Worm (Caenorhabditis elegans) whole organism, young adult: ENCODE results near the gene atf-7.

Experiments
- B0035.1 ChIP-seq: sonication (generic microtip); optimal IDR thresholded peaks from 2 replicates; lab custom pipeline; 2016; ENCODE audit warnings: missing genetic modification characterization, mild to moderate bottlenecking, missing compliant biosample characterization, missing genotype, missing genetic modification reagents
- B0336.3 ChIP-seq: fragments of 200-800 bp; sonication (Bioruptor generic); IDR thresholded peaks from 2 replicates; pipeline ENCODE4 v1.3.6; 2022; ENCODE audit warnings: missing genetic modification characterization, missing compliant biosample characterization
- C17E4.6 ChIP-seq: fragments of 200-800 bp; sonication (Bioruptor generic); IDR thresholded peaks from 2 replicates; pipeline ENCODE4 v1.3.6; 2022; ENCODE audit warnings: missing genetic modification reagents, missing genetic modification characterization, missing compliant biosample characterization
- F10E7.11 ChIP-seq: sonication (generic microtip); optimal IDR thresholded peaks from 2 replicates; lab custom pipeline; 2017; ENCODE audit warnings: mild to moderate bottlenecking, missing genetic modification characterization, moderate library complexity, missing compliant biosample characterization
- F33H1.4 ChIP-seq: fragments of 200-800 bp; sonication (Bioruptor generic); IDR thresholded peaks from 2 replicates; pipeline ENCODE4 v1.3.6; 2022; ENCODE audit warnings: missing genetic modification reagents, missing genetic modification characterization, missing compliant biosample characterization
- F39B2.1 ChIP-seq: fragments of 200-800 bp; sonication (Bioruptor generic); IDR thresholded peaks from 2 replicates; pipeline ENCODE4 v1.3.6; 2022; ENCODE audit warnings: missing genetic modification reagents, missing genetic modification characterization, missing compliant biosample characterization
- F55B11.4 ChIP-seq: sonication (generic microtip); optimal IDR thresholded peaks from 2 replicates; lab custom pipeline; 2016; ENCODE audit warnings: missing compliant biosample characterization, missing genetic modification characterization, borderline replicate concordance; ENCODE audit not compliant: insufficient read depth
- F57A8.1 ChIP-seq: fragments of 200-800 bp; sonication (Bioruptor generic); optimal IDR thresholded peaks from 2 replicates; lab custom pipeline; 2018; ENCODE audit warnings: mild to moderate bottlenecking, missing genetic modification characterization, moderate library complexity, missing compliant biosample characterization
- K11D2.4 ChIP-seq: fragments of 200-800 bp; sonication (Bioruptor generic); IDR thresholded peaks from 2 replicates; pipeline ENCODE4 v1.3.6; 2022; ENCODE audit warnings: missing genetic modification reagents, missing genetic modification characterization, missing compliant biosample characterization
- Y56A3A.18 ChIP-seq: fragments of 200-800 bp; sonication (Bioruptor generic); IDR thresholded peaks from 2 replicates; pipeline ENCODE4 v1.3.6; 2022; ENCODE audit warnings: missing genetic modification reagents, missing genetic modification characterization, missing compliant biosample characterization
- Y79H2A.3 ChIP-seq: fragments of 200-800 bp; sonication (Bioruptor generic); conservative IDR thresholded peaks from 2 replicates; pipeline ENCODE4 v1.3.6; 2022; ENCODE audit warnings: missing genetic modification reagents, missing genetic modification characterization, missing compliant biosample characterization
- Y95B8A.8 ChIP-seq: fragments of 200-800 bp; sonication (Bioruptor generic); IDR thresholded peaks from 2 replicates; pipeline ENCODE4 v1.3.6; 2022; ENCODE audit warnings: missing genetic modification reagents, missing genetic modification characterization, missing compliant biosample characterization
- ZK185.1 ChIP-seq: sonication (generic microtip); optimal IDR thresholded peaks from 2 replicates; lab custom pipeline; 2016; ENCODE audit warnings: mild to moderate bottlenecking, missing genetic modification characterization, missing compliant biosample characterization; ENCODE audit not compliant: poor library complexity, severe bottlenecking
- akir-1 ChIP-seq: fragments of 200-800 bp; sonication (Bioruptor generic); optimal IDR thresholded peaks from 2 replicates; lab custom pipeline; 2018; ENCODE audit warnings: mild to moderate bottlenecking, missing genetic modification characterization, moderate library complexity, missing compliant biosample characterization
- aptf-3 ChIP-seq: fragments of 200-800 bp; sonication (Bioruptor generic); IDR thresholded peaks from 2 replicates; pipeline ENCODE4 v1.3.6; 2022; ENCODE audit warnings: missing genetic modification characterization, missing compliant biosample characterization
- attf-5 ChIP-seq: fragments of 200-800 bp; sonication (Bioruptor generic); optimal IDR thresholded peaks from 2 replicates; lab custom pipeline; 2018; ENCODE audit warnings: mild to moderate bottlenecking, missing genetic modification characterization, missing compliant biosample characterization
- bed-1 ChIP-seq: fragments of 200-800 bp; sonication (Bioruptor generic); IDR thresholded peaks from 2 replicates; pipeline ENCODE4 v1.3.6; 2022; ENCODE audit warnings: missing genetic modification reagents, missing genetic modification characterization, missing compliant biosample characterization
- ccch-3 ChIP-seq: fragments of 200-800 bp; sonication (Bioruptor generic); optimal IDR thresholded peaks from 2 replicates; lab custom pipeline; 2018; ENCODE audit warnings: mild to moderate bottlenecking, missing genetic modification characterization, missing compliant biosample characterization
- ceh-100 ChIP-seq: fragments of 200-800 bp; sonication (Bioruptor generic); IDR thresholded peaks from 2 replicates; pipeline ENCODE4 v1.3.6; 2022; ENCODE audit warnings: missing genetic modification reagents, missing genetic modification characterization, missing compliant biosample characterization
- dpff-1 ChIP-seq: sonication (generic microtip); optimal IDR thresholded peaks from 2 replicates; lab custom pipeline; 2017; ENCODE audit warnings: mild to moderate bottlenecking, missing genetic modification characterization, missing compliant biosample characterization
- efl-1 ChIP-seq: fragments of 150-350 bp; optimal IDR thresholded peaks from 2 replicates; lab custom pipeline; 2014; ENCODE audit warnings: missing biosample characterization, missing genetic modification reagents, missing genetic modification characterization
- egrh-3 ChIP-seq: fragments of 200-800 bp; sonication (Bioruptor generic); IDR thresholded peaks from 2 replicates; pipeline ENCODE4 v1.3.6; 2022; ENCODE audit warnings: missing genetic modification reagents, missing genetic modification characterization, missing compliant biosample characterization
- hrde-1 ChIP-seq: sonication (generic microtip); optimal IDR thresholded peaks from 2 replicates; lab custom pipeline; 2016; ENCODE audit warnings: missing genetic modification characterization, mild to moderate bottlenecking, missing compliant biosample characterization, moderate library complexity, missing genotype, missing genetic modification reagents, borderline replicate concordance
- let-607 ChIP-seq, 2 experiments: fragments of 200-800 bp in 1 of 2; sonication (Bioruptor generic) in 1 of 2; sonication (generic microtip) in 1 of 2; optimal IDR thresholded peaks; 2 replicates each; lab custom pipeline; 2016 to 2018; ENCODE audit warnings: mild to moderate bottlenecking in 2 of 2, missing compliant biosample characterization in 2 of 2, missing genetic modification characterization in 2 of 2, moderate library complexity in 2 of 2, missing genotype in 1 of 2
- lin-54 ChIP-seq: fragments of 200-800 bp; sonication (Bioruptor generic); optimal IDR thresholded peaks from 2 replicates; lab custom pipeline; 2018; ENCODE audit warnings: mild to moderate bottlenecking, missing genetic modification characterization, missing compliant biosample characterization
- madf-10 ChIP-seq: sonication (generic microtip); optimal IDR thresholded peaks from 2 replicates; lab custom pipeline; 2016; ENCODE audit warnings: mild to moderate bottlenecking, missing genetic modification characterization, missing compliant biosample characterization
- madf-6 ChIP-seq: fragments of 200-800 bp; sonication (Bioruptor generic); IDR thresholded peaks from 2 replicates; pipeline ENCODE4 v1.3.6; 2022; ENCODE audit warnings: missing genetic modification reagents, missing genetic modification characterization, missing compliant biosample characterization
- nfya-1 ChIP-seq: sonication (generic microtip); optimal IDR thresholded peaks from 2 replicates; lab custom pipeline; 2017; ENCODE audit warnings: antibody characterized with exemption, missing compliant biosample characterization, missing genetic modification characterization, borderline replicate concordance; ENCODE audit not compliant: insufficient read depth
- nfya-2 ChIP-seq: fragments of 200-800 bp; sonication (Bioruptor generic); IDR thresholded peaks from 2 replicates; pipeline ENCODE4 v1.3.6; 2022; ENCODE audit warnings: missing genetic modification reagents, missing genetic modification characterization, missing compliant biosample characterization
- nhr-179 ChIP-seq: sonication (generic microtip); optimal IDR thresholded peaks from 2 replicates; lab custom pipeline; 2016; ENCODE audit warnings: mild to moderate bottlenecking, missing genetic modification characterization, missing compliant biosample characterization
- nhr-27 ChIP-seq: fragments of 200-800 bp; sonication (Bioruptor generic); optimal IDR thresholded peaks from 2 replicates; lab custom pipeline; 2018; ENCODE audit warnings: mild to moderate bottlenecking, missing genetic modification characterization, moderate library complexity, missing compliant biosample characterization
- repo-1 ChIP-seq: sonication (generic microtip); optimal IDR thresholded peaks from 2 replicates; lab custom pipeline; 2017; ENCODE audit warnings: mild to moderate bottlenecking, missing genetic modification characterization, missing compliant biosample characterization
- sdz-38 ChIP-seq: sonication (generic microtip); optimal IDR thresholded peaks from 2 replicates; lab custom pipeline; 2016; ENCODE audit warnings: missing genotype, missing genetic modification characterization, missing compliant biosample characterization
- snpc-1.1 ChIP-seq: sonication (generic microtip); optimal IDR thresholded peaks from 2 replicates; lab custom pipeline; 2017; ENCODE audit warnings: missing genetic modification characterization, mild to moderate bottlenecking, missing compliant biosample characterization, antibody characterized with exemption, moderate library complexity, missing genotype, missing genetic modification reagents; ENCODE audit not compliant: insufficient read depth
- snpc-3.4 ChIP-seq: sonication (generic microtip); optimal IDR thresholded peaks from 2 replicates; lab custom pipeline; 2017; ENCODE audit warnings: missing genetic modification characterization, mild to moderate bottlenecking, missing compliant biosample characterization, antibody characterized with exemption, moderate library complexity, missing genotype, missing genetic modification reagents
- snpc-4 ChIP-seq, 5 experiments: fragments of 150-350 bp in 1 of 5; sonication (generic microtip) in 4 of 5; optimal IDR thresholded peaks; 2 replicates each; lab custom pipeline; 2014 to 2018; ENCODE audit warnings: missing genetic modification characterization in 5 of 5, missing biosample characterization in 3 of 5, antibody characterized with exemption in 2 of 5, mild to moderate bottlenecking in 2 of 5, missing compliant biosample characterization in 2 of 5, missing genotype in 2 of 5, moderate library complexity in 2 of 5, missing genetic modification reagents in 1 of 5
- tlf-1 ChIP-seq: fragments of 200-800 bp; sonication (Bioruptor generic); optimal IDR thresholded peaks from 2 replicates; lab custom pipeline; 2018; ENCODE audit warnings: mild to moderate bottlenecking, missing genetic modification characterization, missing compliant biosample characterization
- unc-62 ChIP-seq: fragments of 150-350 bp; optimal IDR thresholded peaks from 2 replicates; lab custom pipeline; 2014; ENCODE audit warnings: missing biosample characterization, missing genetic modification reagents, missing genetic modification characterization
- xnd-1 ChIP-seq: sonication (generic microtip); optimal IDR thresholded peaks from 2 replicates; lab custom pipeline; 2016; ENCODE audit warnings: missing genotype, missing genetic modification reagents, missing genetic modification characterization, missing compliant biosample characterization
- zim-3 ChIP-seq: sonication (generic microtip); optimal IDR thresholded peaks from 2 replicates; lab custom pipeline; 2017; ENCODE audit warnings: mild to moderate bottlenecking, missing genetic modification characterization, moderate library complexity, missing compliant biosample characterization
- ztf-18 ChIP-seq: sonication (generic microtip); optimal IDR thresholded peaks from 2 replicates; lab custom pipeline; 2016; ENCODE audit warnings: missing genotype, mild to moderate bottlenecking, missing genetic modification characterization, missing compliant biosample characterization
- ztf-22 ChIP-seq: fragments of 200-800 bp; sonication (Bioruptor generic); optimal IDR thresholded peaks from 2 replicates; lab custom pipeline; 2018; ENCODE audit warnings: mild to moderate bottlenecking, missing genetic modification characterization, moderate library complexity, missing compliant biosample characterization
- ztf-25 ChIP-seq: fragments of 200-800 bp; sonication (Bioruptor generic); IDR thresholded peaks from 2 replicates; pipeline ENCODE4 v1.3.6; 2022; ENCODE audit warnings: missing genetic modification reagents, missing genetic modification characterization, missing compliant biosample characterization
- ztf-26 ChIP-seq: sonication (generic microtip); optimal IDR thresholded peaks from 2 replicates; lab custom pipeline; 2017; ENCODE audit warnings: missing genetic modification characterization, missing compliant biosample characterization

atf-7 gene

ce11 chrIII:4491164-4492144 is 7.4 kb downstream of the atf-7 start (continued):
- peak; percentile 76 for TF ChIP-seq nhr-27
- peak; percentile 75 for TF ChIP-seq Y56A3A.18
- no peak for TF ChIP-seq nfya-2 (GFP tag; lab: Robert Waterston, UW)
- peak; percentile 97 for TF ChIP-seq hrde-1
- TF ChIP-seq xnd-1 (tag; lab: Kevin White, UChicago): peak; percentile 63
- TF ChIP-seq snpc-1.1 (tag; lab: Kevin White, UChicago): peak; percentile 39
- TF ChIP-seq Y79H2A.3: peak; percentile 69
- TF ChIP-seq egrh-3 (GFP tag; lab: Robert Waterston, UW): no peak
- peak; percentile 28 for TF ChIP-seq madf-10
- no peak for TF ChIP-seq snpc-4 (GFP tag; optimal IDR thresholded peaks at IDR 0.05; lab: Kevin White, UChicago)
- TF ChIP-seq snpc-4 (tag; optimal IDR thresholded peaks at IDR 0.05; lab: Kevin White, UChicago): peak in 2 of 4 experiments; percentile 45 to 49
- TF ChIP-seq F10E7.11 (tag; lab: Kevin White, UChicago): peak; percentile 10
- TF ChIP-seq B0336.3 (GFP tag; lab: Robert Waterston, UW): peak; percentile 95
- TF ChIP-seq ztf-25 (GFP tag; lab: Robert Waterston, UW): no peak
- TF ChIP-seq unc-62 (GFP tag; lab: Kevin White, UChicago): no peak
- TF ChIP-seq bed-1: no peak
- TF ChIP-seq attf-5 (GFP tag; lab: Kevin White, UChicago): no peak
- TF ChIP-seq nfya-1 (tag; lab: Kevin White, UChicago): no peak
- no peak; the same call in none of the 2 replicates for TF ChIP-seq ceh-100 (GFP tag; lab: Robert Waterston, UW)
- no peak for TF ChIP-seq F39B2.1 (GFP tag; lab: Robert Waterston, UW)
- peak; percentile 88 for TF ChIP-seq tlf-1
- TF ChIP-seq efl-1 (GFP tag; lab: Kevin White, UChicago): peak; percentile 59
- TF ChIP-seq B0035.1 (tag; lab: Kevin White, UChicago): no peak
- TF ChIP-seq let-607 (tag; optimal IDR thresholded peaks at IDR 0.05; lab: Kevin White, UChicago): peak in 1 of 2 experiments; percentile 44
- peak; percentile 82 for TF ChIP-seq lin-54 (GFP tag; lab: Kevin White, UChicago)
- TF ChIP-seq dpff-1: peak; percentile 94
- TF ChIP-seq ccch-3: no peak
- TF ChIP-seq ZK185.1 (tag; lab: Kevin White, UChicago): peak; percentile 66
- TF ChIP-seq K11D2.4 (GFP tag; lab: Robert Waterston, UW): 0 out of 2 replicates have a peak, but pooled peaks have one; percentile 37
- TF ChIP-seq akir-1: no peak
- peak; percentile 47 for TF ChIP-seq F33H1.4 (GFP tag; lab: Robert Waterston, UW)
- TF ChIP-seq Y95B8A.8 (GFP tag; lab: Robert Waterston, UW): peak; percentile 87
- TF ChIP-seq F55B11.4 (tag; lab: Kevin White, UChicago): no peak
- peak; percentile 95 for TF ChIP-seq repo-1 (tag; lab: Kevin White, UChicago)
- TF ChIP-seq ztf-18 (tag; lab: Kevin White, UChicago): peak; percentile 71
- peak; percentile 76 for TF ChIP-seq madf-6 (GFP tag; lab: Robert Waterston, UW)
- TF ChIP-seq zim-3 (tag; lab: Kevin White, UChicago): peak; percentile 58
- TF ChIP-seq snpc-3.4: peak; percentile 72
- TF ChIP-seq aptf-3 (GFP tag; lab: Robert Waterston, UW): no peak
- peak; percentile 57 for TF ChIP-seq nhr-179
- no peak for TF ChIP-seq F57A8.1 (GFP tag; lab: Kevin White, UChicago)
- no peak for TF ChIP-seq ztf-22 (GFP tag; lab: Kevin White, UChicago)
- peak; percentile 40 for TF ChIP-seq ztf-26
- no peak; the same call in 1 of the 2 replicates for TF ChIP-seq C17E4.6 (GFP tag; lab: Robert Waterston, UW)
- no peak for TF ChIP-seq sdz-38 (tag; lab: Kevin White, UChicago)
